Worm (Caenorhabditis elegans) whole organism, midembryonic: Measurements from ENCODE around the gene oac-21.

Experiments
- flt-1 ChIP-seq: fragments of 200-800 bp; sonication (Bioruptor generic); IDR thresholded peaks from 2 replicates; pipeline ENCODE4 v1.3.6; 2022; ENCODE audit warnings: missing genetic modification characterization, missing compliant biosample characterization
- klf-2 ChIP-seq: fragments of 200-800 bp; sonication (Bioruptor generic); conservative IDR thresholded peaks from 2 replicates; pipeline ENCODE4 v1.3.6; 2022; ENCODE audit warnings: missing genetic modification reagents, missing genetic modification characterization, missing compliant biosample characterization

DNA sequence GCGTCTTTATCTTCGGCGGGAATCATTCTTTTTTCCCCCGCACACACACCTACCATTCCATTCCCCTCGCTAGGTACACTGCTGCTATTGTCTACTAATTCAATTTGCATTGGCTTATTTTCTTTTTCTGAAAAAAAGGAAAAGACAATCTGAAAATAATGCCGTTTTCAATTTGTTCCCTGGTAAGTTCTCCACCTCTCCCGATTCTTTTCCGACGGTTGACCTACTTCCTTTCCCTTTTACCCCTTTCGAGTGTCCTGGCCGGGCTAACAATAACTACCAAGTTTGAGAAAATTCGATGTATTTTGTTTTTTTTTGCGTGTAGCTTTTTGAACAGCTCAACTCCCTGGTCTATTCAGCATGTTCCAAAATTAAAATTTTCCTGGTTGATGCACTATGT is 21.8 kb upstream of the oac-21 start, which contains the start of gene F37C4.4:
- TF ChIP-seq flt-1 (GFP tag; lab: Robert Waterston, UW) (no peak), klf-2 (no peak)
